Worm (Caenorhabditis elegans): Measurements from ENCODE around the gene C07A4.3.

DNA sequence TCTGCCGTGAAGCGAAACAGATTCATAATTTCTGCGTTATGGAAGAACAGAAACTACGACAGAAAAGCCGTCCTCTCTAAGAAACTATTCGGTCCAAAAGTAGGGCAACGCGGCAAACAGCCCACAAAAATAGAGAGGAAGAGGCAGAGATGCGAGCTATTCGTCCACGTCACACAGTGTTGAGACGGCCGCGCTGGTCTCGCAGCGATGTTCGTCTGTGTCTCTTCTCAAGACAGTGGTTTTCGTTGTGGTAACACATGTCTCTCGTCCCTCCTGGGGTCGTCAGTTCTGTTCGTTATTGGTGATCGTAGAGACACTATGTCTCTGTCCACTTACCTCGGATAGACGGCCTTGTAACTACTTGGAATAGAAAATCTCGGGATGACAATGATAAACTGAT, 16.1 kb upstream of the C07A4.3 start, which contains the start of gene erd-2.1:
- TF ChIP-seq nhr-28 (tag; optimal IDR thresholded peaks at IDR 0.05): no peak
- TF ChIP-seq pha-4 (tag; optimal IDR thresholded peaks at IDR 0.05): no peak
- TF ChIP-seq unc-39 (tag; optimal IDR thresholded peaks at IDR 0.05): no peak
- no peak for TF ChIP-seq lsy-2 (tag; optimal IDR thresholded peaks at IDR 0.05)
- TF ChIP-seq nhr-76 (tag; optimal IDR thresholded peaks at IDR 0.05): no peak

Data from whole organism, mixed stage, embryonic.